Fruit fly (Drosophila melanogaster): Measurements from ENCODE around the gene bcn92.

dm6 chrX:2141854-2142216, 7.6 kb downstream of the bcn92 start:
- TF ChIP-seq HLH106 (tag; optimal IDR thresholded peaks at IDR 0.05) (peak; percentile 63), brk (GFP tag; optimal IDR thresholded peaks at IDR 0.05) (no peak), ey (GFP tag; optimal IDR thresholded peaks at IDR 0.05) (no peak), pan (optimal IDR thresholded peaks at IDR 0.05) (no peak), Dfd (GFP tag; optimal IDR thresholded peaks at IDR 0.05) (no peak), Hr78 (GFP tag; optimal IDR thresholded peaks at IDR 0.05) (no peak), Abd-B (GFP tag; optimal IDR thresholded peaks at IDR 0.05) (no peak), dmrt93B (GFP tag; optimal IDR thresholded peaks at IDR 0.05) (peak; percentile 7), sv (GFP tag; optimal IDR thresholded peaks at IDR 0.05) (peak; percentile 44)

All from whole organism, wandering third instar larva.